Fruit fly (Drosophila melanogaster): ENCODE measurements around the gene Myo10A.

- TF ChIP-seq CG8478 (optimal IDR thresholded peaks at IDR 0.05): no peak
- TF ChIP-seq Dll (optimal IDR thresholded peaks at IDR 0.05): no peak
- no peak for TF ChIP-seq usp (GFP tag; optimal IDR thresholded peaks at IDR 0.05)
- TF ChIP-seq psq (optimal IDR thresholded peaks at IDR 0.05): no peak
- TF ChIP-seq EcR (GFP tag; optimal IDR thresholded peaks at IDR 0.05): no peak
Measured at dm6 chrX:10887643-10888042, 43.0 kb upstream of the Myo10A start.
